Worm (Caenorhabditis elegans) whole organism, midembryonic: ENCODE data around the gene Y54H5A.2.

Source experiments
- cog-1 ChIP-seq: sonication (generic microtip); optimal IDR thresholded peaks from 2 replicates; lab custom pipeline; 2016; ENCODE audit warnings: missing genetic modification characterization, missing compliant biosample characterization
- flt-1 ChIP-seq: fragments of 200-800 bp; sonication (Bioruptor generic); IDR thresholded peaks from 2 replicates; pipeline ENCODE4 v1.3.6; 2022; ENCODE audit warnings: missing genetic modification characterization, missing compliant biosample characterization

- TF ChIP-seq cog-1 = no peak
- no peak for TF ChIP-seq flt-1 (GFP tag; lab: Robert Waterston, UW)
Observed at ce11 chrIII:5141935-5142334, 7.4 kb downstream of the Y54H5A.2 start.
